Fruit fly (Drosophila melanogaster): ENCODE measurements around the gene strat.

The strat gene

DNA sequence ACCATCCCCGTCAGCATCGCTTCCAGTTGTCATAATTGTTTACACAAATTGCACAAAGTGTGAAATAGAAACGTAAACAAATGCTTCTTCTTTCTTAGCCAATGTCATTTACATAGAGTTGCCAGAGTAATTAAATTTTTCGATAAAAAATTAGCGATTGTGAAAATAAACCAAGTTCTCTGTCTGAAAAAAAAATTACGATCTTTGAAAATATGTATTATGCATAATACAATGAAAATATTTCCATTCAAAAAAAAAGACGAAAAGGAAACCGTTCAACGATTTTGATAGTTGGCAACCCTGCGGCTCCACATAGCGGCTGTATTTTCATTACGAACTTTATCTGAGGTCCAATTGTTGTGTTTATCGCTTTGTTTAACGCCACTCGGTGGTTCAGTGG is 9.0 kb upstream of the strat start, which contains the start of the genes CG7810 and CG7806 (continued):
- no peak for TF ChIP-seq lov (optimal IDR thresholded peaks at IDR 0.05)
- TF ChIP-seq lov (GFP tag; IDR thresholded peaks at IDR 0.05), result peak; percentile 67; the same call in 1 of the 3 replicates
- peak; percentile 81 for TF ChIP-seq CG7372 (GFP tag; IDR thresholded peaks at IDR 0.05)
- TF ChIP-seq CG9437 (GFP tag; optimal IDR thresholded peaks at IDR 0.05), result peak; percentile 95
- TF ChIP-seq Mes4 (GFP tag; optimal IDR thresholded peaks at IDR 0.05), result peak; percentile 90
- TF ChIP-seq Hsf (GFP tag; optimal IDR thresholded peaks at IDR 0.05), result peak; percentile 94
- TF ChIP-seq HLH4C (GFP tag; IDR thresholded peaks at IDR 0.05; ENCODE audit: partially characterized antibody), result peak; percentile 52
- peak; percentile 80 for TF ChIP-seq Awh (GFP tag; IDR thresholded peaks at IDR 0.05)
- peak; percentile 50; the same call in 1 of the 2 replicates for TF ChIP-seq CG8765 (GFP tag; IDR thresholded peaks at IDR 0.05)
- TF ChIP-seq cad (GFP tag; optimal IDR thresholded peaks at IDR 0.05), result no peak
- TF ChIP-seq Tbp (GFP tag; optimal IDR thresholded peaks at IDR 0.05), result no peak
- TF ChIP-seq CG12155 (GFP tag; optimal IDR thresholded peaks at IDR 0.05), result peak; percentile 83
- TF ChIP-seq sob (GFP tag; IDR thresholded peaks at IDR 0.05), result peak; percentile 94
- peak; percentile 90 for TF ChIP-seq CG14014 (GFP tag; IDR thresholded peaks at IDR 0.05)
- TF ChIP-seq Dek (tag; optimal IDR thresholded peaks at IDR 0.05), result peak; percentile 86
- TF ChIP-seq nau (GFP tag; optimal IDR thresholded peaks at IDR 0.05), result no peak
- TF ChIP-seq chif (GFP tag; optimal IDR thresholded peaks at IDR 0.05), result peak; percentile 83 to 92
- peak; percentile 85 for TF ChIP-seq Meics (GFP tag; optimal IDR thresholded peaks at IDR 0.05)
- peak; percentile 10 for TF ChIP-seq CG10565 (GFP tag; optimal IDR thresholded peaks at IDR 0.05)
- peak; percentile 55 to 93 for TF ChIP-seq bsh (GFP tag; optimal IDR thresholded peaks at IDR 0.05)
- peak; percentile 84 for TF ChIP-seq sug (tag; optimal IDR thresholded peaks at IDR 0.05)
- peak; percentile 74 for TF ChIP-seq klu (GFP tag; IDR thresholded peaks at IDR 0.05)
- TF ChIP-seq sr (GFP tag; IDR thresholded peaks at IDR 0.05), result peak; percentile 51; the same call in 1 of the 3 replicates
- TF ChIP-seq NC2β (GFP tag; optimal IDR thresholded peaks at IDR 0.05), result peak; percentile 88
- TF ChIP-seq CTCF (GFP tag; optimal IDR thresholded peaks at IDR 0.05), result peak; percentile 49
- TF ChIP-seq rib (GFP tag; IDR thresholded peaks at IDR 0.05), result peak; percentile 89
- TF ChIP-seq Ada2b (GFP tag; IDR thresholded peaks at IDR 0.05), result peak; percentile 86
- TF ChIP-seq CG10267 (tag; optimal IDR thresholded peaks at IDR 0.05), result peak; percentile 87
- TF ChIP-seq Usf (GFP tag; optimal IDR thresholded peaks at IDR 0.05), result peak; percentile 47
- peak; percentile 90 for TF ChIP-seq bowl (GFP tag; IDR thresholded peaks at IDR 0.05)
- TF ChIP-seq CG14441 (GFP tag; IDR thresholded peaks at IDR 0.05), result peak; percentile 91
- peak; percentile 87 for TF ChIP-seq CG17361 (GFP tag; IDR thresholded peaks at IDR 0.05)
- 0 out of 2 replicates have a peak, but pooled peaks have one; percentile 50 for TF ChIP-seq Poxn (GFP tag; IDR thresholded peaks at IDR 0.05)
- peak; percentile 91 for TF ChIP-seq CG2678 (tag; optimal IDR thresholded peaks at IDR 0.05)
- peak; percentile 80 for TF ChIP-seq da (GFP tag; optimal IDR thresholded peaks at IDR 0.05)
- TF ChIP-seq wdn (GFP tag; IDR thresholded peaks at IDR 0.05), result peak; percentile 86
- no peak for TF ChIP-seq Dfd (GFP tag; optimal IDR thresholded peaks at IDR 0.05)
- TF ChIP-seq luna (GFP tag; optimal IDR thresholded peaks at IDR 0.05), result peak; percentile 69
- peak; percentile 74 for TF ChIP-seq CG30020 (tag; optimal IDR thresholded peaks at IDR 0.05)
- TF ChIP-seq sisA (GFP tag; IDR thresholded peaks at IDR 0.05), result peak; percentile 84
- peak; percentile 89 for TF ChIP-seq CG8924 (tag; optimal IDR thresholded peaks at IDR 0.05)
- peak; percentile 63 for TF ChIP-seq CG6683 (GFP tag; optimal IDR thresholded peaks at IDR 0.05)
- peak; percentile 24 for TF ChIP-seq Sry-β (GFP tag; optimal IDR thresholded peaks at IDR 0.05)
- TF ChIP-seq CG11093 (GFP tag; IDR thresholded peaks at IDR 0.05), result peak; percentile 67; the same call in 2 of the 3 replicates
- TF ChIP-seq GATAe (GFP tag; conservative IDR thresholded peaks at IDR 0.05), result peak; percentile 43; the same call in 1 of the 2 replicates
- TF ChIP-seq CG1647 (GFP tag; optimal IDR thresholded peaks at IDR 0.05), result peak; percentile 75
- TF ChIP-seq CG15073 (GFP tag; optimal IDR thresholded peaks at IDR 0.05), result no peak
- peak; percentile 85 for TF ChIP-seq pum (GFP tag; optimal IDR thresholded peaks at IDR 0.05)
- TF ChIP-seq maf-S (GFP tag; optimal IDR thresholded peaks at IDR 0.05), result peak; percentile 88
- TF ChIP-seq CG11456 (GFP tag; IDR thresholded peaks at IDR 0.05), result peak; percentile 89
- TF ChIP-seq fd3F (GFP tag; optimal IDR thresholded peaks at IDR 0.05), result peak; percentile 88
- peak; percentile 88 for TF ChIP-seq CG14050 (GFP tag; IDR thresholded peaks at IDR 0.05)
- TF ChIP-seq crc (GFP tag; optimal IDR thresholded peaks at IDR 0.05), result peak; percentile 82

All from whole organism, embryonic.